Worm (Caenorhabditis elegans) whole organism, mixed stage, embryonic: Measurements from ENCODE around the gene R04B3.2.

Experiments
- M03D4.4 ChIP-seq: sonication (generic microtip); optimal IDR thresholded peaks from 2 replicates; lab custom pipeline; 2017; ENCODE audit warnings: mild to moderate bottlenecking, missing genetic modification characterization, missing compliant biosample characterization
- bed-3 ChIP-seq: fragments of 200-800 bp; sonication (Bioruptor generic); optimal IDR thresholded peaks from 3 replicates; lab custom pipeline; 2018; ENCODE audit warnings: mild to moderate bottlenecking, missing genetic modification characterization, moderate library complexity, missing compliant biosample characterization
- blmp-1 ChIP-seq: fragments of 150-350 bp; optimal IDR thresholded peaks from 2 replicates; lab custom pipeline; 2014; ENCODE audit warnings: missing biosample characterization, missing genetic modification characterization
- ceh-39 ChIP-seq: fragments of 150-350 bp; optimal IDR thresholded peaks from 2 replicates; lab custom pipeline; 2014; ENCODE audit warnings: missing biosample characterization, missing genetic modification characterization
- ceh-43 ChIP-seq: fragments of 200-800 bp; sonication (Bioruptor generic); optimal IDR thresholded peaks from 2 replicates; lab custom pipeline; 2018; ENCODE audit warnings: mild to moderate bottlenecking, missing genetic modification characterization, moderate library complexity, missing compliant biosample characterization
- ceh-83 ChIP-seq: fragments of 200-800 bp; sonication (Bioruptor generic); optimal IDR thresholded peaks from 2 replicates; lab custom pipeline; 2018; ENCODE audit warnings: mild to moderate bottlenecking, missing genetic modification characterization, missing compliant biosample characterization
- ces-1 ChIP-seq: fragments of 150-350 bp; optimal IDR thresholded peaks from 2 replicates; lab custom pipeline; 2014; ENCODE audit warnings: missing biosample characterization, missing genetic modification reagents, missing genetic modification characterization
- cnd-1 ChIP-seq: fragments of 200-800 bp; sonication (Bioruptor generic); optimal IDR thresholded peaks from 2 replicates; lab custom pipeline; 2018; ENCODE audit warnings: mild to moderate bottlenecking, missing genetic modification characterization, missing compliant biosample characterization
- elt-1 ChIP-seq: sonication (generic microtip); optimal IDR thresholded peaks from 2 replicates; lab custom pipeline; 2017; ENCODE audit warnings: missing genetic modification characterization, mild to moderate bottlenecking, missing compliant biosample characterization, antibody characterized with exemption, moderate library complexity, borderline replicate concordance; ENCODE audit not compliant: insufficient read depth
- elt-3 ChIP-seq: fragments of 150-350 bp; optimal IDR thresholded peaks from 2 replicates; lab custom pipeline; 2014; ENCODE audit warnings: missing biosample characterization, missing genetic modification characterization
- flh-1 ChIP-seq: fragments of 200-800 bp; sonication (Bioruptor generic); optimal IDR thresholded peaks from 2 replicates; lab custom pipeline; 2018; ENCODE audit warnings: mild to moderate bottlenecking, missing genetic modification characterization, moderate library complexity, missing compliant biosample characterization
- ham-2 ChIP-seq: fragments of 200-800 bp; sonication (Bioruptor generic); optimal IDR thresholded peaks from 2 replicates; lab custom pipeline; 2018; ENCODE audit warnings: mild to moderate bottlenecking, missing genetic modification characterization, missing compliant biosample characterization
- hlh-1 ChIP-seq: fragments of 150-350 bp; optimal IDR thresholded peaks from 2 replicates; lab custom pipeline; 2014; ENCODE audit warnings: missing biosample characterization, missing genetic modification reagents, missing genetic modification characterization
- lin-13 ChIP-seq: fragments of 150-350 bp; optimal IDR thresholded peaks from 2 replicates; lab custom pipeline; 2014; ENCODE audit warnings: missing biosample characterization, missing genetic modification characterization
- lin-32 ChIP-seq: fragments of 200-800 bp; sonication (Bioruptor generic); optimal IDR thresholded peaks from 2 replicates; lab custom pipeline; 2018; ENCODE audit warnings: mild to moderate bottlenecking, missing genetic modification characterization, missing compliant biosample characterization
- lsy-2 ChIP-seq: fragments of 150-350 bp; optimal IDR thresholded peaks from 2 replicates; lab custom pipeline; 2014; ENCODE audit warnings: missing biosample characterization, missing genetic modification characterization
- mab-5 ChIP-seq: fragments of 150-350 bp; optimal IDR thresholded peaks from 2 replicates; lab custom pipeline; 2014; ENCODE audit warnings: missing biosample characterization, missing genetic modification characterization
- mls-2 ChIP-seq: sonication (generic microtip); optimal IDR thresholded peaks from 2 replicates; lab custom pipeline; 2016; ENCODE audit warnings: mild to moderate bottlenecking, missing genetic modification characterization, moderate library complexity, missing compliant biosample characterization
- nhr-2 ChIP-seq: fragments of 150-350 bp; optimal IDR thresholded peaks from 2 replicates; lab custom pipeline; 2014; ENCODE audit warnings: missing biosample characterization, missing genetic modification characterization
- nhr-28 ChIP-seq: fragments of 150-350 bp; optimal IDR thresholded peaks from 2 replicates; lab custom pipeline; 2014; ENCODE audit warnings: missing biosample characterization, missing genetic modification characterization
- nhr-76 ChIP-seq: sonication (generic microtip); optimal IDR thresholded peaks from 2 replicates; lab custom pipeline; 2017; ENCODE audit warnings: missing biosample characterization, missing genetic modification characterization
- pha-4 ChIP-seq: fragments of 150-350 bp; optimal IDR thresholded peaks from 2 replicates; lab custom pipeline; 2018; ENCODE audit warnings: missing biosample characterization, missing genetic modification reagents, missing genetic modification characterization
- snpc-4 ChIP-seq: fragments of 150-350 bp; optimal IDR thresholded peaks from 2 replicates; lab custom pipeline; 2014; ENCODE audit warnings: missing biosample characterization, missing genetic modification characterization
- sptf-1 ChIP-seq: sonication (generic microtip); optimal IDR thresholded peaks from 2 replicates; lab custom pipeline; 2017; ENCODE audit warnings: mild to moderate bottlenecking, missing genetic modification characterization, moderate library complexity, missing compliant biosample characterization
- unc-120 ChIP-seq: sonication (generic microtip); optimal IDR thresholded peaks from 2 replicates; lab custom pipeline; 2017; ENCODE audit warnings: missing genetic modification characterization, missing compliant biosample characterization; ENCODE audit not compliant: poor library complexity, severe bottlenecking
- unc-39 ChIP-seq: fragments of 150-350 bp; optimal IDR thresholded peaks from 2 replicates; lab custom pipeline; 2014; ENCODE audit warnings: missing biosample characterization, missing genetic modification characterization
- unc-62 ChIP-seq: fragments of 150-350 bp; optimal IDR thresholded peaks from 2 replicates; lab custom pipeline; 2014; ENCODE audit warnings: missing biosample characterization, missing genetic modification reagents, missing genetic modification characterization
- zip-8 ChIP-seq: fragments of 150-350 bp; optimal IDR thresholded peaks from 2 replicates; lab custom pipeline; 2014; ENCODE audit warnings: missing biosample characterization, missing genetic modification characterization
- ztf-11 ChIP-seq: fragments of 150-350 bp; optimal IDR thresholded peaks from 2 replicates; lab custom pipeline; 2014; ENCODE audit warnings: missing biosample characterization, missing genetic modification characterization

R04B3.2 gene

ce11 chrX:2454914-2455313 lies 18.6 kb downstream of the R04B3.2 start:
- TF ChIP-seq nhr-28 (tag; lab: Kevin White, UChicago) (no peak), sptf-1 (no peak), ces-1 (peak; percentile 91), lsy-2 (tag; lab: Kevin White, UChicago) (no peak), lin-32 (GFP tag; lab: Kevin White, UChicago) (no peak), cnd-1 (tag; lab: Kevin White, UChicago) (no peak), ztf-11 (tag; lab: Kevin White, UChicago) (no peak), flh-1 (no peak), blmp-1 (tag; lab: Kevin White, UChicago) (no peak)

DNA sequence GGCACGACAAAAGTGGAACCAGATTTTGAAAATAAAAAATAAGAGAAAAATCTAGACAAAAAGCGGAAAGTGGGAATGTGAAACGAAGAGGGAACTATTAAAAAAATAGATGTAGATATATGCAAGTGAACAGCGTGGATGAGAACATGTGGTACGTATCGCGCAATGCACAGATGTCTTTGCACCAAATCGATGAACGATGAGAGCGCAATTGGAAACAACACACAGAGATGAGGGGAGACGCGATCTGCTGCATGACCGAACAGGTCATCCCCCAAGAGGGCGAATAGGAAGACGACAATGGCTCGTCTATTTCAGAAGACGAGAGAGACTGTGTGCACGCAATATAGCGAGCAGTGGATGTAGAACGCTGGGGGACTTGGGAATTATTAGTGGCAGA lies 20.8 kb downstream of the R04B3.2 start:
- TF ChIP-seq ceh-83 (GFP tag; lab: Kevin White, UChicago) = no peak
- peak; percentile 27 for TF ChIP-seq lin-32 (GFP tag; lab: Kevin White, UChicago)
- TF ChIP-seq ceh-39 (tag; lab: Kevin White, UChicago) = peak; percentile 72
- peak; percentile 76 for TF ChIP-seq nhr-2 (tag; lab: Kevin White, UChicago)
- peak; percentile 17 for TF ChIP-seq mls-2
- TF ChIP-seq bed-3 (GFP tag; lab: Kevin White, UChicago) = no peak
- TF ChIP-seq cnd-1 (tag; lab: Kevin White, UChicago) = peak; percentile 47

DNA sequence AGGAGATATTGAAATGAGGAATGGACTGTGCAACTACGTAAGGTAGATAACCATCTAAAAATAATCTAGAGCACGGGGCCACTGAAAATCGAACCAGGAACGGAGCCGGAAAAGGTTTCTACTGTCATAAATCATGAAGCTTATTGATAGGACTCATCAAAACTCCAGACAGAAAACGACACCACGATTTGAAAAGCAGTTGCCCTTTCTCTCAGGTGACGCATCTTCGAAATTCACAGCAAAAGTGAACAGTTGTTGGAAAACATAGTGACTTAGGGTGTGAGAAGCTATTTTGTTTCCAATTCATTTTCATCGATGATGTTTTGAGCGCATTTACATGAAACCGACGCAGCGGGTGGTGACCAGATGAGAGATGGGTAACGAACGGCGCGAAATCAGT lies 21.2 kb downstream of the R04B3.2 start:
- peak; percentile 11 for TF ChIP-seq unc-120 (tag; lab: Kevin White, UChicago)
- no peak for TF ChIP-seq blmp-1 (tag; lab: Kevin White, UChicago)
- TF ChIP-seq nhr-76 = no peak
- peak; percentile 54 for TF ChIP-seq unc-62 (GFP tag; lab: Kevin White, UChicago)
- TF ChIP-seq hlh-1 = peak; percentile 98
- no peak for TF ChIP-seq mab-5 (tag; lab: Kevin White, UChicago)
- no peak for TF ChIP-seq zip-8 (tag; lab: Kevin White, UChicago)
- TF ChIP-seq unc-39 (tag; lab: Kevin White, UChicago) = no peak
- TF ChIP-seq, all 35 proteins: peak for 3

DNA sequence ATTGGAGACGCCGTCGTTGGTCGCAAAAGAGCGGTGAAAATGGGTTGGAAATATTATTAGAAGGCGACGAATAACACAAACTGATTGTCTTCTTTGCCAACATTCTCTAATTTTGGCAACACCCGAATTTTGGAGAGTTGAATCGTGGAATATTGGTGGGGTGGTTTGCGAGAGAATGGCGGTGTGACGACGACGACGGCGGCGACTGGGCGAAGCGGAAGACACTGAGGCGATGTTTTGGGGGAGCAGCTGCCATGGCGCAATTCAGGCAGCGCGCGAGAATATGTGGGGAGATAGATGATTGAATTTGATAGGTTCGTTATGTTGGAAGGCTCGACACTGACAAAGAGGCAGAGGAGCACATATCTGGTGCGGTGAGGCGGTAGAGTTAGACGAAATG lies 22.5 kb downstream of the R04B3.2 start:
- peak; percentile 42 for TF ChIP-seq ces-1
- TF ChIP-seq mab-5 (tag; lab: Kevin White, UChicago) = no peak

- no peak for TF ChIP-seq ces-1
- TF ChIP-seq unc-62 (GFP tag; lab: Kevin White, UChicago) = no peak
- TF ChIP-seq sptf-1 = no peak
- TF ChIP-seq hlh-1 = no peak
- no peak for TF ChIP-seq nhr-28 (tag; lab: Kevin White, UChicago)
- no peak for TF ChIP-seq flh-1
- TF ChIP-seq nhr-76 = no peak
- TF ChIP-seq ham-2 (GFP tag; lab: Kevin White, UChicago) = no peak
- no peak for TF ChIP-seq pha-4 (tag; lab: Kevin White, UChicago)
- TF ChIP-seq unc-120 (tag; lab: Kevin White, UChicago) = no peak
- no peak for TF ChIP-seq M03D4.4
- no peak for TF ChIP-seq zip-8 (tag; lab: Kevin White, UChicago)
- TF ChIP-seq ceh-43 = no peak
- TF ChIP-seq unc-39 (tag; lab: Kevin White, UChicago) = no peak
- TF ChIP-seq cnd-1 (tag; lab: Kevin White, UChicago) = no peak
- TF ChIP-seq lin-13 (tag; lab: Kevin White, UChicago) = no peak
- TF ChIP-seq elt-1 (tag; lab: Kevin White, UChicago) = no peak
- TF ChIP-seq, all 35 proteins: peak for 0
Observed at ce11 chrX:2447214-2447613, 26.3 kb downstream of the R04B3.2 start.

DNA sequence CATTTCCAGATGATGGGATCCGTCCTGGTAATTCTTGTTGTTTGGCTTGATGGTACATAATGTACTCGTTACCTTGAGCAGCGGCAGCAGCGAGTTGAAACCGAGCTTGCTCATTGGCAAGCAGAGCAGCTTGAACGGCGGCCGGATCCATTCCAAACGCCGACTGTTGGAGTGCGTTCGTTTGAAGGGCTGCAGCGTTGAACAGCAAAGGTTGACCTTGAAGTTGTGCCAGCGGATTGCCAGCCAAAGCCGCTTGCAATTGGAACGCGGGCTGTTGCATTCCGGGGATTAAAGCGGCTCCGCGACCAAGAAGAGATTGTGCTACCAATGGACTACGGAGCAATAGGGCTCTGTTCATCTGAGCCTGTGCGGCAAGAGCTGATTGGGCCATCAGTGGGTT lies 27.3 kb downstream of the R04B3.2 start:
- TF ChIP-seq nhr-2 (tag; lab: Kevin White, UChicago) (no peak), ceh-83 (GFP tag; lab: Kevin White, UChicago) (no peak)

DNA sequence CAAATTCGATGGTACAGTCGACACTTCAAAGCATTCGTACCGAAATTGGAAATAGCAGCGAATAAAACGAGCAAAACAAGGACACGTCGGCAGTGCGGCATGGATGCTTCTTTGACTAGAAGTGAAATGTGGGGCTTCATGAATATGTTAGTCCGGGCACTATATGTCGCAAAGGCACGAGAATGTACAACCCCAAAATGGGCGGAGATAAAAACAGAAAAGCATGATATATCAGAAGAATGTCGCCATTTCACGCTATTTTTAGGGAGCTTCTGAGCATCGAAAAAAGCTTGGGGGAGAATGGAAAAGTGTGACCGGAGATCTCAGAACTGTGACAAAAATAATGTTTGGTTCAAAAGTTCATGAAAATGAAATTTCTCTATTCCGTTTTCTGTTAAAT lies 30.2 kb downstream of the R04B3.2 start, which contains the start of gene T07D1.3:
Gene T07D1.3 (minus strand): TSS at position 101 of the 400 bp plus-strand sequence.
- no peak for TF ChIP-seq zip-8 (tag; lab: Kevin White, UChicago)
- TF ChIP-seq sptf-1 = no peak
- TF ChIP-seq ceh-43 = no peak
- no peak for TF ChIP-seq snpc-4 (tag; lab: Kevin White, UChicago)
- no peak for TF ChIP-seq nhr-28 (tag; lab: Kevin White, UChicago)
- TF ChIP-seq lsy-2 (tag; lab: Kevin White, UChicago) = no peak
- TF ChIP-seq ceh-39 (tag; lab: Kevin White, UChicago) = no peak
- TF ChIP-seq hlh-1 = no peak
- no peak for TF ChIP-seq mab-5 (tag; lab: Kevin White, UChicago)
- TF ChIP-seq elt-3 = no peak
- TF ChIP-seq unc-39 (tag; lab: Kevin White, UChicago) = no peak
- TF ChIP-seq nhr-76 = no peak
- no peak for TF ChIP-seq unc-62 (GFP tag; lab: Kevin White, UChicago)
- TF ChIP-seq, all 35 proteins: peak for 0
